Fruit fly (Drosophila melanogaster) whole organism, pupa: ENCODE results near the gene neo.

Experiments used
- CG17806 ChIP-seq: fragments of 200-800 bp; sonication (Bioruptor generic); optimal IDR thresholded peaks from 2 replicates; lab custom pipeline; 2018; ENCODE audit warnings: missing biosample characterization, mild to moderate bottlenecking, missing genetic modification characterization, moderate library complexity
- CG32121 ChIP-seq: fragments of 200-800 bp; sonication (Bioruptor generic); IDR thresholded peaks from 2 replicates; pipeline ENCODE4 v1.3.6; 2022; ENCODE audit warnings: missing biosample characterization, missing genetic modification characterization
- CG4496 ChIP-seq: fragments of 200-800 bp; sonication (Bioruptor generic); IDR thresholded peaks from 3 replicates; pipeline ENCODE4 v1.3.6; 2022; ENCODE audit warnings: missing biosample characterization, missing genetic modification characterization
- EcR ChIP-seq: fragments of 200-800 bp; sonication (Bioruptor generic); optimal IDR thresholded peaks from 3 replicates; lab custom pipeline; 2019; ENCODE audit warnings: missing biosample characterization, missing genetic modification characterization, mild to moderate bottlenecking, moderate library complexity, missing genetic modification reagents
- Pif1A ChIP-seq: fragments of 200-800 bp; sonication (Bioruptor generic); optimal IDR thresholded peaks from 3 replicates; lab custom pipeline; 2016; ENCODE audit warnings: missing biosample characterization, missing genetic modification characterization
- Snoo ChIP-seq: fragments of 200-800 bp; sonication (Bioruptor generic); optimal IDR thresholded peaks from 3 replicates; lab custom pipeline; 2017; ENCODE audit warnings: missing biosample characterization, mild to moderate bottlenecking, missing genetic modification characterization, inconsistent platforms
- rn ChIP-seq: fragments of 200-800 bp; sonication (Bioruptor generic); IDR thresholded peaks from 2 replicates; pipeline ENCODE4 v1.3.6; 2022; ENCODE audit warnings: missing biosample characterization, missing genetic modification characterization

DNA sequence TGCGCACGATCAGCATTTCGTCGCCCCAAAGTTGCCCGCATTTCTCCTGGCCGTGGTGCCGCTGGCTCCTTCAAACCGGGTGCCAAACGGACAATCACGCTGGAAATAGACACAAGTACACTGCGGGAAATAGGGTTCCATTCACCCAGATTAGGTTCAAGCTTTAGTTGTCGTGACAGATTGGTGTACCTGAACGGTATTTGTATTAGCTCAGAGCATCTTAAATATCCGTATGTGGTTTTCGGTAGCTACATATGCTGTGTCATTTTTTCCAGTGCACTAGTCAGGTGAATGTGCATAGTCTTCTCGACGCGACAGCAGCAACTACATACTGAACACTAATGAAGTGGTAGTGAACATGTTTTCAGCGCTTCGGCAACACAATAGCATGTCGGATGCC lies 28.2 kb downstream of the neo start:
- TF ChIP-seq CG32121 (peak; percentile 80), CG17806 (tag; lab: Kevin White, UChicago) (peak; percentile 49), Pif1A (no peak), CG4496 (peak; percentile 90), rn (GFP tag; lab: Robert Waterston, UW) (peak; percentile 65), EcR (GFP tag; lab: Kevin White, UChicago) (no peak), Snoo (tag; lab: Kevin White, UChicago) (no peak)
